Worm (Caenorhabditis elegans): ENCODE results near the gene Y47D7A.11.

Gene Y47D7A.11

ce11 chrV:4422127-4422526 lies 6.0 kb downstream of the Y47D7A.11 start, which contains the start of gene skr-7:
Gene skr-7 (plus strand): TSS chrV:4422427.
- TF ChIP-seq sox-2 (GFP tag; IDR thresholded peaks at IDR 0.05), result no peak
- no peak for TF ChIP-seq lim-6 (tag; optimal IDR thresholded peaks at IDR 0.05)
- no peak for TF ChIP-seq elt-4 (tag; optimal IDR thresholded peaks at IDR 0.05)
- no peak for TF ChIP-seq ref-2 (tag; optimal IDR thresholded peaks at IDR 0.05)
- TF ChIP-seq ceh-19 (GFP tag; optimal IDR thresholded peaks at IDR 0.05), result no peak
- TF ChIP-seq unc-55 (GFP tag; optimal IDR thresholded peaks at IDR 0.05), result no peak
- TF ChIP-seq ahr-1 (tag; optimal IDR thresholded peaks at IDR 0.05), result no peak
- no peak for TF ChIP-seq ztf-16 (tag; optimal IDR thresholded peaks at IDR 0.05)
- no peak for TF ChIP-seq tbx-2 (tag; optimal IDR thresholded peaks at IDR 0.05)
- no peak for TF ChIP-seq zip-5 (tag; optimal IDR thresholded peaks at IDR 0.05)
- no peak for TF ChIP-seq ceh-34 (tag; optimal IDR thresholded peaks at IDR 0.05)
- no peak for TF ChIP-seq hlh-13 (GFP tag; optimal IDR thresholded peaks at IDR 0.05)

- no peak for TF ChIP-seq ceh-48 (tag; optimal IDR thresholded peaks at IDR 0.05)
- no peak for TF ChIP-seq hlh-15 (tag; optimal IDR thresholded peaks at IDR 0.05)
- TF ChIP-seq ceh-30 (tag; optimal IDR thresholded peaks at IDR 0.05), result no peak
Measured at ce11 chrV:4421475-4421874, 6.6 kb downstream of the Y47D7A.11 start, which contains the start of gene skr-14. Gene skr-14 (minus strand): TSS chrV:4421575.

ce11 chrV:4419767-4420322 lies 8.3 kb downstream of the Y47D7A.11 start, which contains the start of the genes Y47D7A.7 and Y47D7A.2:
Gene Y47D7A.7 (minus strand): TSS chrV:4419867.
Gene Y47D7A.2 (plus strand): TSS chrV:4420272.
- TF ChIP-seq ceh-30 (tag; optimal IDR thresholded peaks at IDR 0.05) (no peak), fax-1 (tag; optimal IDR thresholded peaks at IDR 0.05) (no peak), pha-4 (tag; optimal IDR thresholded peaks at IDR 0.05) (no peak), nhr-232 (tag; optimal IDR thresholded peaks at IDR 0.05) (no peak), ama-1 (optimal IDR thresholded peaks at IDR 0.05) (no peak), pros-1 (tag; optimal IDR thresholded peaks at IDR 0.05) (no peak), hlh-30 (tag; optimal IDR thresholded peaks at IDR 0.05; ENCODE audit: insufficient read depth) (no peak)

- TF ChIP-seq pat-9 (tag; optimal IDR thresholded peaks at IDR 0.05), result no peak
- TF ChIP-seq rnt-1 (tag; optimal IDR thresholded peaks at IDR 0.05), result no peak
- no peak for TF ChIP-seq ceh-19 (GFP tag; optimal IDR thresholded peaks at IDR 0.05)
- TF ChIP-seq K09A11.1 (tag; optimal IDR thresholded peaks at IDR 0.05; ENCODE audit: insufficient read depth), result no peak
- no peak for TF ChIP-seq C08G9.2 (tag; optimal IDR thresholded peaks at IDR 0.05)
- no peak for TF ChIP-seq syd-9 (tag; optimal IDR thresholded peaks at IDR 0.05)
- TF ChIP-seq pros-1 (tag; optimal IDR thresholded peaks at IDR 0.05), result no peak
- TF ChIP-seq fax-1 (tag; optimal IDR thresholded peaks at IDR 0.05), result no peak
- no peak for TF ChIP-seq hlh-6 (tag; optimal IDR thresholded peaks at IDR 0.05)
- TF ChIP-seq nfya-1 (tag; optimal IDR thresholded peaks at IDR 0.05), result no peak
- no peak for TF ChIP-seq F13H6.1 (tag; optimal IDR thresholded peaks at IDR 0.05)
- no peak for TF ChIP-seq ref-2 (tag; optimal IDR thresholded peaks at IDR 0.05)
- no peak for TF ChIP-seq ahr-1 (tag; optimal IDR thresholded peaks at IDR 0.05)
- no peak for TF ChIP-seq npax-4 (tag; optimal IDR thresholded peaks at IDR 0.05)
- no peak for TF ChIP-seq fkh-6 (tag; optimal IDR thresholded peaks at IDR 0.05)
- TF ChIP-seq dve-1 (tag; optimal IDR thresholded peaks at IDR 0.05), result no peak
Measured at ce11 chrV:4418116-4418515, 10.0 kb downstream of the Y47D7A.11 start, which contains the start of gene Y47D7A.6. Gene Y47D7A.6 (minus strand): TSS chrV:4418216.

- TF ChIP-seq ceh-45 (GFP tag; IDR thresholded peaks at IDR 0.05), result no peak
Measured at ce11 chrV:4416710-4417109, 11.4 kb downstream of the Y47D7A.11 start, which contains the start of gene Y47D7A.18. Gene Y47D7A.18 (minus strand): TSS chrV:4416810.

All from whole organism, late embryonic.